Fruit fly (Drosophila melanogaster): ENCODE results near the gene Snoo.

The Snoo gene

dm6 chr2L:7916368-7916767 lies 67.6 kb downstream of the Snoo start (continued):
- TF ChIP-seq B-H1 (GFP tag; IDR thresholded peaks at IDR 0.05) (peak; percentile 63), gcm2 (GFP tag; optimal IDR thresholded peaks at IDR 0.05) (no peak), Usf (GFP tag; optimal IDR thresholded peaks at IDR 0.05) (no peak), disco-r (GFP tag; optimal IDR thresholded peaks at IDR 0.05) (no peak), gcm (GFP tag; optimal IDR thresholded peaks at IDR 0.05) (peak; percentile 29), Dbx (GFP tag; IDR thresholded peaks at IDR 0.05) (peak; percentile 76; the same call in 2 of the 3 replicates), Med (GFP tag) (peak; percentile 82), Adf1 (GFP tag; IDR thresholded peaks at IDR 0.05) (peak; percentile 44), H15 (GFP tag; IDR thresholded peaks at IDR 0.05) (0 out of 3 replicates have a peak, but pooled peaks have one; percentile 51), tgo (GFP tag; IDR thresholded peaks at IDR 0.05) (peak; percentile 81), dati (GFP tag; IDR thresholded peaks at IDR 0.05) (no peak), ken (GFP tag; IDR thresholded peaks at IDR 0.05) (peak; percentile 68; the same call in 2 of the 3 replicates), fd64A (GFP tag; optimal IDR thresholded peaks at IDR 0.05) (no peak), slbo (GFP tag; IDR thresholded peaks at IDR 0.05) (peak; percentile 84), crc (GFP tag; optimal IDR thresholded peaks at IDR 0.05) (peak; percentile 21), CG9932 (GFP tag; IDR thresholded peaks at IDR 0.05) (peak; percentile 67), CG11723 (GFP tag; optimal IDR thresholded peaks at IDR 0.05) (peak; percentile 30), sob (GFP tag; IDR thresholded peaks at IDR 0.05) (peak; percentile 84), Hr3 (GFP tag; optimal IDR thresholded peaks at IDR 0.05) (peak; percentile 63), Dip3 (GFP tag; optimal IDR thresholded peaks at IDR 0.05) (peak; percentile 45), Doc2 (GFP tag; IDR thresholded peaks at IDR 0.05) (0 out of 2 replicates have a peak, but pooled peaks have one; percentile 11), luna (GFP tag; optimal IDR thresholded peaks at IDR 0.05) (no peak), sr (GFP tag; IDR thresholded peaks at IDR 0.05) (peak; percentile 93), CG32767 (GFP tag; IDR thresholded peaks at IDR 0.05) (peak; percentile 54; the same call in 1 of the 2 replicates), CG14441 (GFP tag; IDR thresholded peaks at IDR 0.05) (peak; percentile 79), MTF-1 (GFP tag; optimal IDR thresholded peaks at IDR 0.05; ENCODE audit: borderline replicate concordance) (no peak), CG3163 (GFP tag; optimal IDR thresholded peaks at IDR 0.05) (no peak), onecut (GFP tag; IDR thresholded peaks at IDR 0.05) (peak; percentile 45), CG3726 (GFP tag; IDR thresholded peaks at IDR 0.05) (peak; percentile 63; the same call in 2 of the 3 replicates), salm (tag; optimal IDR thresholded peaks at IDR 0.05) (peak; percentile 45), CG1832 (GFP tag; optimal IDR thresholded peaks at IDR 0.05) (peak; percentile 11), abd-A (tag; optimal IDR thresholded peaks at IDR 0.05) (no peak), cas (GFP tag; IDR thresholded peaks at IDR 0.05) (no peak), CG7556 (GFP tag; optimal IDR thresholded peaks at IDR 0.05) (peak; percentile 72), fd3F (GFP tag; optimal IDR thresholded peaks at IDR 0.05) (peak; percentile 72), tll (GFP tag; optimal IDR thresholded peaks at IDR 0.05) (no peak), CG6854 (GFP tag; optimal IDR thresholded peaks at IDR 0.05) (no peak), Antp (GFP tag; optimal IDR thresholded peaks at IDR 0.05) (peak; percentile 39), trem (tag; optimal IDR thresholded peaks at IDR 0.05) (no peak), Dad (GFP tag; optimal IDR thresholded peaks at IDR 0.05) (no peak), CG17912 (GFP tag; optimal IDR thresholded peaks at IDR 0.05) (no peak), twi (tag; optimal IDR thresholded peaks at IDR 0.05) (peak; percentile 10), scrt (GFP tag; optimal IDR thresholded peaks at IDR 0.05) (no peak), Bteb2 (GFP tag; optimal IDR thresholded peaks at IDR 0.05) (no peak), CG3995 (GFP tag; optimal IDR thresholded peaks at IDR 0.05) (no peak), Blimp-1 (GFP tag; optimal IDR thresholded peaks at IDR 0.05) (peak; percentile 10), fru (optimal IDR thresholded peaks at IDR 0.05) (no peak), CG6254 (GFP tag; optimal IDR thresholded peaks at IDR 0.05) (no peak), danr (GFP tag; IDR thresholded peaks at IDR 0.05) (peak; percentile 50), ttk (GFP tag; IDR thresholded peaks at IDR 0.05) (peak; percentile 76), CG5180 (GFP tag; optimal IDR thresholded peaks at IDR 0.05) (no peak), CG15601 (tag; optimal IDR thresholded peaks at IDR 0.05) (no peak)

Measured in whole organism, embryonic.